Fruit fly (Drosophila melanogaster) Kc167 (cell line): ENCODE results near the gene CG11247.

Experiments
- Myc ChIP-seq: fragments of >200 bp; optimal IDR thresholded peaks from 2 replicates; lab custom pipeline; 2017; ENCODE audit warnings: missing external identifiers
- Sin3A ChIP-seq: fragments of >200 bp; optimal IDR thresholded peaks from 2 replicates; lab custom pipeline; 2018; ENCODE audit warnings: missing external identifiers
- h ChIP-seq: fragments of >200 bp; optimal IDR thresholded peaks from 3 replicates; lab custom pipeline; 2018; ENCODE audit warnings: missing external identifiers
- insv ChIP-seq: fragments of >200 bp; optimal IDR thresholded peaks from 3 replicates; lab custom pipeline; 2018; ENCODE audit warnings: missing external identifiers
- psq ChIP-seq: fragments of >200 bp; optimal IDR thresholded peaks from 2 replicates; lab custom pipeline; 2017; ENCODE audit warnings: missing external identifiers
- ttk ChIP-seq: sonication (Bioruptor generic); optimal IDR thresholded peaks from 2 replicates; lab custom pipeline; 2017; ENCODE audit warnings: missing external identifiers

- TF ChIP-seq Myc (no peak), ttk (lab: Kevin White, UChicago) (no peak), psq (lab: Kevin White, UChicago) (no peak), h (lab: Kevin White, UChicago) (no peak), insv (lab: Kevin White, UChicago) (no peak), Sin3A (lab: Kevin White, UChicago) (no peak)
These were observed 1.7 kb upstream of the CG11247 start, which contains the start of gene CG14570 for dm6 chr3L:21730354-21730753.
